Worm (Caenorhabditis elegans) whole organism, L2 larva: ENCODE measurements around the gene sulp-7.

Source experiments
- C34F6.9 ChIP-seq: fragments of 150-350 bp; optimal IDR thresholded peaks from 2 replicates; lab custom pipeline; 2014; ENCODE audit warnings: missing biosample characterization, missing genetic modification characterization
- F13H6.1 ChIP-seq: sonication (generic microtip); optimal IDR thresholded peaks from 2 replicates; lab custom pipeline; 2016; ENCODE audit warnings: missing genetic modification characterization, missing compliant biosample characterization
- R02D3.7 ChIP-seq: fragments of 150-350 bp; optimal IDR thresholded peaks from 2 replicates; lab custom pipeline; 2014; ENCODE audit warnings: missing biosample characterization, missing genetic modification characterization
- Y55F3AM.14 ChIP-seq: fragments of 200-800 bp; sonication (Bioruptor generic); optimal IDR thresholded peaks from 2 replicates; lab custom pipeline; 2018; ENCODE audit warnings: mild to moderate bottlenecking, missing genetic modification characterization, missing compliant biosample characterization
- ZK546.5 ChIP-seq: sonication (generic microtip); optimal IDR thresholded peaks from 2 replicates; lab custom pipeline; 2017; ENCODE audit warnings: missing biosample characterization, missing genetic modification characterization
- alr-1 ChIP-seq: fragments of 150-350 bp; optimal IDR thresholded peaks from 2 replicates; lab custom pipeline; 2014; ENCODE audit warnings: missing biosample characterization, missing genetic modification characterization
- aly-2 ChIP-seq: fragments of 150-350 bp; optimal IDR thresholded peaks from 2 replicates; lab custom pipeline; 2014; ENCODE audit warnings: missing biosample characterization, missing genetic modification characterization
- ama-1 ChIP-seq: fragments of 150-350 bp; optimal IDR thresholded peaks from 2 replicates; lab custom pipeline; 2018; ENCODE audit warnings: inconsistent platforms
- blmp-1 ChIP-seq: sonication (generic microtip); optimal IDR thresholded peaks from 2 replicates; lab custom pipeline; 2017; ENCODE audit warnings: missing genetic modification characterization, mild to moderate bottlenecking, missing compliant biosample characterization, antibody characterized with exemption, moderate library complexity; ENCODE audit not compliant: insufficient read depth
- ceh-16 ChIP-seq: fragments of 150-350 bp; optimal IDR thresholded peaks from 2 replicates; lab custom pipeline; 2014; ENCODE audit warnings: missing biosample characterization, missing genetic modification characterization
- ceh-82 ChIP-seq: fragments of 150-350 bp; optimal IDR thresholded peaks from 2 replicates; lab custom pipeline; 2014; ENCODE audit warnings: missing biosample characterization, missing genetic modification characterization
- crh-2 ChIP-seq: sonication (generic microtip); optimal IDR thresholded peaks from 2 replicates; lab custom pipeline; 2017; ENCODE audit warnings: missing biosample characterization, missing genetic modification characterization
- dmd-4 ChIP-seq: sonication (generic microtip); optimal IDR thresholded peaks from 2 replicates; lab custom pipeline; 2017; ENCODE audit warnings: missing biosample characterization, missing genetic modification characterization
- egl-27 ChIP-seq: sonication (generic microtip); optimal IDR thresholded peaks from 3 replicates; lab custom pipeline; 2017; ENCODE audit warnings: missing biosample characterization, missing genetic modification reagents, missing genetic modification characterization
- elt-1 ChIP-seq: fragments of 150-350 bp; optimal IDR thresholded peaks from 2 replicates; lab custom pipeline; 2014; ENCODE audit warnings: missing biosample characterization, missing genetic modification characterization
- elt-3 ChIP-seq: sonication (generic microtip); optimal IDR thresholded peaks from 2 replicates; lab custom pipeline; 2017; ENCODE audit warnings: missing biosample characterization, missing genetic modification characterization
- fos-1 ChIP-seq: fragments of 150-350 bp; optimal IDR thresholded peaks from 2 replicates; lab custom pipeline; 2014; ENCODE audit warnings: missing biosample characterization, missing genetic modification characterization
- gmeb-1 ChIP-seq: fragments of 150-350 bp; optimal IDR thresholded peaks from 2 replicates; lab custom pipeline; 2014; ENCODE audit warnings: missing biosample characterization, missing genetic modification characterization
- lin-11 ChIP-seq: fragments of 150-350 bp; sonication (generic microtip); optimal IDR thresholded peaks from 2 replicates; lab custom pipeline; 2014; ENCODE audit warnings: missing biosample characterization, missing genetic modification characterization, inconsistent platforms, mixed read lengths
- lsy-2 ChIP-seq, 2 experiments: fragments of 150-350 bp in 1 of 2; sonication (generic microtip) in 1 of 2; optimal IDR thresholded peaks; 2 replicates each; lab custom pipeline; 2014 to 2017; ENCODE audit warnings: missing biosample characterization in 2 of 2, missing genetic modification characterization in 2 of 2
- mab-5 ChIP-seq: fragments of 150-350 bp; optimal IDR thresholded peaks from 2 replicates; lab custom pipeline; 2014; ENCODE audit warnings: missing biosample characterization, missing genetic modification characterization
- mbf-1 ChIP-seq: sonication (generic microtip); optimal IDR thresholded peaks from 2 replicates; lab custom pipeline; 2017; ENCODE audit warnings: missing biosample characterization, missing genetic modification characterization
- mdl-1 ChIP-seq, 2 experiments: fragments of 150-350 bp in 1 of 2; sonication (generic microtip) in 1 of 2; optimal IDR thresholded peaks; 2 replicates each; lab custom pipeline; 2017; ENCODE audit warnings: missing biosample characterization in 2 of 2, missing genetic modification characterization in 2 of 2
- nhr-10 ChIP-seq: sonication (generic microtip); optimal IDR thresholded peaks from 2 replicates; lab custom pipeline; 2017; ENCODE audit warnings: missing biosample characterization, missing genetic modification characterization
- nhr-11 ChIP-seq: fragments of 150-350 bp; optimal IDR thresholded peaks from 2 replicates; lab custom pipeline; 2014; ENCODE audit warnings: missing biosample characterization, missing genetic modification characterization
- nhr-12 ChIP-seq: fragments of 150-350 bp; optimal IDR thresholded peaks from 2 replicates; lab custom pipeline; 2014; ENCODE audit warnings: missing biosample characterization, missing genetic modification characterization
- nhr-129 ChIP-seq: fragments of 150-350 bp; optimal IDR thresholded peaks from 2 replicates; lab custom pipeline; 2014; ENCODE audit warnings: missing biosample characterization, missing genetic modification characterization
- nhr-21 ChIP-seq: fragments of 150-350 bp; optimal IDR thresholded peaks from 2 replicates; lab custom pipeline; 2014; ENCODE audit warnings: missing biosample characterization, missing genetic modification characterization
- nhr-23 ChIP-seq: fragments of 150-350 bp; optimal IDR thresholded peaks from 2 replicates; lab custom pipeline; 2014; ENCODE audit warnings: missing biosample characterization, missing genetic modification reagents, missing genetic modification characterization
- nhr-237 ChIP-seq: fragments of 150-350 bp; optimal IDR thresholded peaks from 2 replicates; lab custom pipeline; 2014; ENCODE audit warnings: missing biosample characterization, missing genetic modification characterization
- nhr-25 ChIP-seq: fragments of 150-350 bp; sonication (generic microtip); optimal IDR thresholded peaks from 3 replicates; lab custom pipeline; 2014; ENCODE audit warnings: missing biosample characterization, missing genetic modification characterization
- nhr-6 ChIP-seq: fragments of 150-350 bp; optimal IDR thresholded peaks from 2 replicates; lab custom pipeline; 2014; ENCODE audit warnings: missing biosample characterization, missing genetic modification characterization
- nhr-77 ChIP-seq: fragments of 150-350 bp; optimal IDR thresholded peaks from 2 replicates; lab custom pipeline; 2014; ENCODE audit warnings: missing biosample characterization, missing genetic modification characterization
- peb-1 ChIP-seq: fragments of 150-350 bp; optimal IDR thresholded peaks from 2 replicates; lab custom pipeline; 2014; ENCODE audit warnings: missing biosample characterization, missing genetic modification characterization
- sem-4 ChIP-seq: fragments of 150-350 bp; optimal IDR thresholded peaks from 2 replicates; lab custom pipeline; 2014; ENCODE audit warnings: missing biosample characterization, missing genetic modification reagents, missing genetic modification characterization
- skn-1 ChIP-seq: sonication (generic microtip); optimal IDR thresholded peaks from 2 replicates; lab custom pipeline; 2017; ENCODE audit warnings: missing biosample characterization, missing genetic modification characterization
- sma-3 ChIP-seq: sonication (generic microtip); optimal IDR thresholded peaks from 2 replicates; lab custom pipeline; 2016; ENCODE audit warnings: missing genetic modification reagents, missing genetic modification characterization, missing compliant biosample characterization
- sma-9 ChIP-seq, 2 experiments: fragments of 150-350 bp in 1 of 2; sonication (generic microtip) in 1 of 2; optimal IDR thresholded peaks; 2 replicates each; lab custom pipeline; 2014 to 2016; ENCODE audit warnings: missing genetic modification characterization in 2 of 2, mild to moderate bottlenecking in 1 of 2, missing biosample characterization in 1 of 2, missing compliant biosample characterization in 1 of 2, missing genetic modification reagents in 1 of 2, moderate library complexity in 1 of 2
- snpc-4 ChIP-seq: fragments of 150-350 bp; optimal IDR thresholded peaks from 2 replicates; lab custom pipeline; 2014; ENCODE audit warnings: missing biosample characterization, missing genetic modification characterization
- unc-39 ChIP-seq: fragments of 150-350 bp; optimal IDR thresholded peaks from 2 replicates; lab custom pipeline; 2014; ENCODE audit warnings: missing biosample characterization, missing genetic modification characterization
- unc-55 ChIP-seq: fragments of 150-350 bp; sonication (generic microtip); optimal IDR thresholded peaks from 3 replicates; lab custom pipeline; 2014; ENCODE audit warnings: missing biosample characterization, missing genetic modification reagents, missing genetic modification characterization
- unc-62 ChIP-seq: fragments of 150-350 bp; optimal IDR thresholded peaks from 2 replicates; lab custom pipeline; 2014; ENCODE audit warnings: missing biosample characterization, missing genetic modification reagents, missing genetic modification characterization
- zag-1 ChIP-seq: fragments of 150-350 bp; optimal IDR thresholded peaks from 2 replicates; lab custom pipeline; 2014; ENCODE audit warnings: missing biosample characterization, missing genetic modification characterization
- ztf-1 ChIP-seq: fragments of 200-800 bp; sonication (Bioruptor generic); conservative IDR thresholded peaks from 2 replicates; pipeline ENCODE4 v1.3.6; 2022; ENCODE audit warnings: missing genetic modification characterization, missing compliant biosample characterization
- ztf-11 ChIP-seq: sonication (generic microtip); optimal IDR thresholded peaks from 2 replicates; lab custom pipeline; 2017; ENCODE audit warnings: missing biosample characterization, missing genetic modification characterization
- ztf-4 ChIP-seq: fragments of 150-350 bp; optimal IDR thresholded peaks from 2 replicates; lab custom pipeline; 2014; ENCODE audit warnings: missing biosample characterization, missing genetic modification characterization

Gene sulp-7

ce11 chrX:11093985-11094593, 13.6 kb downstream of the sulp-7 start (continued):
- TF ChIP-seq peb-1 (tag; lab: Kevin White, UChicago), result peak; percentile 26
- TF ChIP-seq R02D3.7 (tag; lab: Kevin White, UChicago), result peak; percentile 89
- peak; percentile 98 for TF ChIP-seq unc-39 (tag; lab: Kevin White, UChicago)
- peak; percentile 100 for TF ChIP-seq nhr-77 (tag; lab: Kevin White, UChicago)
- peak; percentile 100 for TF ChIP-seq F13H6.1 (tag; lab: Kevin White, UChicago)
- peak; percentile 100 for TF ChIP-seq C34F6.9 (tag; lab: Kevin White, UChicago)
- TF ChIP-seq ama-1, result peak; percentile 66
- TF ChIP-seq skn-1 (tag; lab: Kevin White, UChicago), result peak; percentile 93
- peak; percentile 100 for TF ChIP-seq crh-2 (tag; lab: Kevin White, UChicago)
- peak; percentile 56 for TF ChIP-seq nhr-23 (tag; lab: Kevin White, UChicago)
- TF ChIP-seq unc-55, result peak; percentile 100
- TF ChIP-seq ceh-82 (tag; lab: Kevin White, UChicago), result peak; percentile 99
- TF ChIP-seq nhr-11 (tag; lab: Kevin White, UChicago), result peak; percentile 85
- peak; percentile 61 for TF ChIP-seq alr-1 (tag; lab: Kevin White, UChicago)
- peak; percentile 95 to 97 for TF ChIP-seq mdl-1 (tag; optimal IDR thresholded peaks at IDR 0.05; lab: Kevin White, UChicago)
- peak; percentile 88 for TF ChIP-seq blmp-1 (tag; lab: Kevin White, UChicago)
- peak; percentile 95 for TF ChIP-seq ceh-16 (tag; lab: Kevin White, UChicago)
- TF ChIP-seq nhr-237, result peak; percentile 100
- peak; percentile 100 for TF ChIP-seq lin-11 (tag; lab: Kevin White, UChicago)
- TF ChIP-seq nhr-25 (tag; lab: Kevin White, UChicago), result peak; percentile 99
- TF ChIP-seq sma-9 (GFP tag; optimal IDR thresholded peaks at IDR 0.05; lab: Kevin White, UChicago), result peak; percentile 100
- TF ChIP-seq sma-9 (tag; optimal IDR thresholded peaks at IDR 0.05; lab: Kevin White, UChicago), result peak; percentile 94
- TF ChIP-seq ztf-1 (GFP tag; lab: Robert Waterston, UW), result peak; percentile 93; the same call in 1 of the 2 replicates
- TF ChIP-seq dmd-4 (tag; lab: Kevin White, UChicago), result peak; percentile 85
- peak; percentile 100 for TF ChIP-seq egl-27 (tag; lab: Kevin White, UChicago)
- peak; percentile 97 to 98 for TF ChIP-seq lsy-2 (tag; optimal IDR thresholded peaks at IDR 0.05; lab: Kevin White, UChicago)

- TF ChIP-seq elt-1 (tag; lab: Kevin White, UChicago) (no peak), ceh-82 (tag; lab: Kevin White, UChicago) (peak; percentile 24), nhr-11 (tag; lab: Kevin White, UChicago) (no peak), aly-2 (tag; lab: Kevin White, UChicago) (no peak), mdl-1 (tag; optimal IDR thresholded peaks at IDR 0.05; lab: Kevin White, UChicago) (peak in 1 of 2 experiments; percentile 86), ZK546.5 (tag; lab: Kevin White, UChicago) (no peak), nhr-25 (tag; lab: Kevin White, UChicago) (no peak), mbf-1 (no peak), egl-27 (tag; lab: Kevin White, UChicago) (peak; percentile 71), Y55F3AM.14 (peak; percentile 51), alr-1 (tag; lab: Kevin White, UChicago) (no peak), nhr-23 (tag; lab: Kevin White, UChicago) (no peak), nhr-21 (tag; lab: Kevin White, UChicago) (peak; percentile 75), unc-39 (tag; lab: Kevin White, UChicago) (peak; percentile 10), R02D3.7 (tag; lab: Kevin White, UChicago) (no peak), nhr-6 (peak; percentile 60), sma-3 (GFP tag; lab: Kevin White, UChicago) (peak; percentile 82), blmp-1 (tag; lab: Kevin White, UChicago) (peak; percentile 59), mab-5 (tag; lab: Kevin White, UChicago) (peak; percentile 84), C34F6.9 (tag; lab: Kevin White, UChicago) (peak; percentile 60), elt-3 (tag; lab: Kevin White, UChicago) (no peak), ama-1 (no peak), skn-1 (tag; lab: Kevin White, UChicago) (no peak), fos-1 (tag; lab: Kevin White, UChicago) (peak; percentile 77), sma-9 (GFP tag; optimal IDR thresholded peaks at IDR 0.05; lab: Kevin White, UChicago) (peak; percentile 79), sma-9 (tag; optimal IDR thresholded peaks at IDR 0.05; lab: Kevin White, UChicago) (no peak), ztf-4 (tag; lab: Kevin White, UChicago) (no peak), crh-2 (tag; lab: Kevin White, UChicago) (peak; percentile 79), sem-4 (tag; lab: Kevin White, UChicago) (peak; percentile 58), ztf-11 (tag; lab: Kevin White, UChicago) (no peak), nhr-237 (peak; percentile 34), zag-1 (peak; percentile 60), snpc-4 (tag; lab: Kevin White, UChicago) (no peak), F13H6.1 (tag; lab: Kevin White, UChicago) (peak; percentile 72), dmd-4 (tag; lab: Kevin White, UChicago) (peak; percentile 13), lsy-2 (tag; optimal IDR thresholded peaks at IDR 0.05; lab: Kevin White, UChicago) (peak in 1 of 2 experiments; percentile 76), nhr-129 (peak; percentile 85), unc-62 (no peak), gmeb-1 (peak; percentile 21), ztf-1 (GFP tag; lab: Robert Waterston, UW) (no peak), nhr-12 (tag; lab: Kevin White, UChicago) (no peak), lin-11 (tag; lab: Kevin White, UChicago) (peak; percentile 79), unc-55 (peak; percentile 86), nhr-77 (tag; lab: Kevin White, UChicago) (no peak), nhr-10 (tag; lab: Kevin White, UChicago) (peak; percentile 11)
These were observed 15.0 kb downstream of the sulp-7 start for ce11 chrX:11095480-11095879.
